Fruit fly (Drosophila melanogaster) whole organism, wandering third instar larva: ENCODE measurements around the gene HisCl1.

Experiments
- Abd-B ChIP-seq: fragments of >200 bp; optimal IDR thresholded peaks from 2 replicates; lab custom pipeline; 2017; ENCODE audit warnings: missing biosample characterization, missing genetic modification characterization
- CG32264 ChIP-seq: fragments of 200-800 bp; sonication (Bioruptor generic); optimal IDR thresholded peaks from 2 replicates; lab custom pipeline; 2016; ENCODE audit warnings: missing biosample characterization, missing genetic modification characterization
- CG9705 ChIP-seq: fragments of 200-800 bp; sonication (Bioruptor generic); optimal IDR thresholded peaks from 2 replicates; lab custom pipeline; 2018; ENCODE audit warnings: missing biosample characterization, mild to moderate bottlenecking, missing genetic modification characterization
- CrebA ChIP-seq: fragments of 200-800 bp; sonication (Bioruptor generic); optimal IDR thresholded peaks from 2 replicates; lab custom pipeline; 2016; ENCODE audit warnings: missing biosample characterization, mild to moderate bottlenecking, missing genetic modification characterization, borderline replicate concordance
- Dfd ChIP-seq: fragments of >200 bp; optimal IDR thresholded peaks from 2 replicates; lab custom pipeline; 2017; ENCODE audit warnings: missing biosample characterization, missing genetic modification characterization
- Dif ChIP-seq: fragments of 200-275, 200-300 bp; sonication (Bioruptor generic); optimal IDR thresholded peaks from 2 replicates; lab custom pipeline; 2018; ENCODE audit warnings: missing biosample characterization, missing genetic modification characterization; ENCODE audit not compliant: partially characterized antibody
- GATAd ChIP-seq: sonication (Bioruptor generic); optimal IDR thresholded peaks from 2 replicates; lab custom pipeline; 2016; ENCODE audit warnings: missing biosample characterization, missing genetic modification characterization
- HLH106 ChIP-seq: fragments of 200-800 bp; optimal IDR thresholded peaks from 3 replicates; lab custom pipeline; 2019; ENCODE audit warnings: missing biosample characterization, mild to moderate bottlenecking, missing genetic modification characterization, moderate library complexity
- Hnf4 ChIP-seq: fragments of 200-800 bp; sonication (Bioruptor generic); optimal IDR thresholded peaks from 2 replicates; lab custom pipeline; 2016; ENCODE audit warnings: missing biosample characterization, mild to moderate bottlenecking, missing genetic modification characterization
- Hr78 ChIP-seq: fragments of >200 bp; optimal IDR thresholded peaks from 2 replicates; lab custom pipeline; 2017; ENCODE audit warnings: missing biosample characterization, missing genetic modification characterization
- Hr83 ChIP-seq: fragments of 200-300 bp; sonication (Bioruptor generic); optimal IDR thresholded peaks from 2 replicates; lab custom pipeline; 2016; ENCODE audit warnings: missing biosample characterization, mild to moderate bottlenecking, missing genetic modification characterization, moderate library complexity; ENCODE audit not compliant: poor library complexity, severe bottlenecking
- Jra ChIP-seq: sonication (Bioruptor generic); optimal IDR thresholded peaks from 2 replicates; lab custom pipeline; 2016; ENCODE audit warnings: missing biosample characterization, missing genetic modification characterization
- Mio ChIP-seq: sonication (Bioruptor generic); optimal IDR thresholded peaks from 2 replicates; lab custom pipeline; 2016; ENCODE audit warnings: missing biosample characterization, missing genetic modification characterization
- Myc ChIP-seq: fragments of >200 bp; optimal IDR thresholded peaks from 2 replicates; lab custom pipeline; 2017
- N ChIP-seq: fragments of >200 bp; optimal IDR thresholded peaks from 2 replicates; lab custom pipeline; 2018; ENCODE audit warnings: missing biosample characterization, missing external identifiers, missing genetic modification characterization
- OdsH ChIP-seq: fragments of 200-800 bp; sonication (Bioruptor generic); optimal IDR thresholded peaks from 2 replicates; lab custom pipeline; 2016; ENCODE audit warnings: missing biosample characterization, mild to moderate bottlenecking, missing genetic modification characterization
- Rel ChIP-seq, 2 experiments: fragments of 200-800 bp; sonication (Bioruptor generic) in 1 of 2; optimal IDR thresholded peaks; 2 replicates in 1 of 2; 3 replicates in 1 of 2; lab custom pipeline; 2016 to 2019; ENCODE audit warnings: mild to moderate bottlenecking in 2 of 2, missing biosample characterization in 2 of 2, missing genetic modification characterization in 2 of 2, moderate library complexity in 1 of 2
- Sp1 ChIP-seq: fragments of 200-800 bp; sonication (Bioruptor generic); optimal IDR thresholded peaks from 3 replicates; lab custom pipeline; 2019; ENCODE audit warnings: missing biosample characterization, mild to moderate bottlenecking, missing genetic modification characterization, moderate library complexity
- br ChIP-seq: fragments of 200-800 bp; sonication (Bioruptor generic); optimal IDR thresholded peaks from 2 replicates; lab custom pipeline; 2016; ENCODE audit warnings: missing biosample characterization, missing genetic modification characterization
- brk ChIP-seq: fragments of 200-800 bp; sonication (Bioruptor generic); optimal IDR thresholded peaks from 2 replicates; lab custom pipeline; 2016; ENCODE audit warnings: missing biosample characterization, mild to moderate bottlenecking, missing genetic modification characterization
- dl ChIP-seq, 2 experiments: fragments of 175-275, 200-275 bp in 1 of 2; fragments of 200-275 bp in 1 of 2; sonication (Bioruptor generic); optimal IDR thresholded peaks; lab custom pipeline; 2018; ENCODE audit warnings: mild to moderate bottlenecking in 2 of 2, missing biosample characterization in 2 of 2, missing genetic modification characterization in 2 of 2, moderate library complexity in 2 of 2; ENCODE audit not compliant: partially characterized antibody in 2 of 2, insufficient read depth in 1 of 2
- dmrt93B ChIP-seq: fragments of 200-800 bp; sonication (Bioruptor generic); optimal IDR thresholded peaks from 2 replicates; lab custom pipeline; 2018; ENCODE audit warnings: missing biosample characterization, mild to moderate bottlenecking, missing genetic modification characterization
- dsf ChIP-seq: sonication (Bioruptor generic); optimal IDR thresholded peaks from 2 replicates; lab custom pipeline; 2016; ENCODE audit warnings: missing biosample characterization, missing genetic modification characterization, borderline replicate concordance
- ey ChIP-seq: fragments of 200-800 bp; sonication (Bioruptor generic); optimal IDR thresholded peaks from 2 replicates; lab custom pipeline; 2016; ENCODE audit warnings: missing biosample characterization, missing genetic modification characterization
- foxo ChIP-seq, 2 experiments: fragments of 200-800 bp; sonication (Bioruptor generic); optimal IDR thresholded peaks; 2 replicates in 1 of 2; 3 replicates in 1 of 2; lab custom pipeline; 2016 to 2017; ENCODE audit warnings: missing biosample characterization in 2 of 2, missing genetic modification characterization in 2 of 2
- fru ChIP-seq: fragments of 200-800 bp; sonication (Bioruptor generic); optimal IDR thresholded peaks from 3 replicates; lab custom pipeline; 2016; ENCODE audit warnings: missing biosample characterization, mild to moderate bottlenecking, missing genetic modification characterization
- h ChIP-seq: fragments of 200-800 bp; sonication (Bioruptor generic); optimal IDR thresholded peaks from 3 replicates; lab custom pipeline; 2016; ENCODE audit warnings: missing biosample characterization, mild to moderate bottlenecking, missing genetic modification characterization
- jim ChIP-seq: fragments of 175-275, 200-325 bp; sonication (Bioruptor generic); optimal IDR thresholded peaks from 2 replicates; lab custom pipeline; 2016; ENCODE audit warnings: missing biosample characterization, mild to moderate bottlenecking, missing genetic modification characterization
- lola ChIP-seq: fragments of >200 bp; optimal IDR thresholded peaks from 2 replicates; lab custom pipeline; 2017; ENCODE audit warnings: missing biosample characterization, missing genetic modification characterization
- pan ChIP-seq: fragments of >200 bp; optimal IDR thresholded peaks from 2 replicates; lab custom pipeline; 2017
- psq ChIP-seq: fragments of 200-800 bp; sonication (Bioruptor generic); optimal IDR thresholded peaks from 3 replicates; lab custom pipeline; 2017; ENCODE audit warnings: missing biosample characterization, mild to moderate bottlenecking, missing genetic modification characterization, moderate library complexity
- rgr ChIP-seq: fragments of 200-800 bp; sonication (Bioruptor generic); optimal IDR thresholded peaks from 3 replicates; lab custom pipeline; 2016; ENCODE audit warnings: missing biosample characterization, mild to moderate bottlenecking, missing genetic modification characterization
- sage ChIP-seq: fragments of 200-800 bp; sonication (Bioruptor generic); optimal IDR thresholded peaks from 2 replicates; lab custom pipeline; 2016; ENCODE audit warnings: missing biosample characterization, mild to moderate bottlenecking, missing genetic modification characterization
- sv ChIP-seq: fragments of 200-800 bp; sonication (Bioruptor generic); optimal IDR thresholded peaks from 3 replicates; lab custom pipeline; 2016; ENCODE audit warnings: missing biosample characterization, missing genetic modification characterization
- tai ChIP-seq: sonication (Bioruptor generic); optimal IDR thresholded peaks from 2 replicates; lab custom pipeline; 2016; ENCODE audit warnings: missing biosample characterization, missing genetic modification characterization
- usp ChIP-seq: fragments of >200 bp; optimal IDR thresholded peaks from 2 replicates; lab custom pipeline; 2017; ENCODE audit warnings: missing biosample characterization, missing genetic modification characterization
- woc ChIP-seq: sonication (Bioruptor generic); optimal IDR thresholded peaks from 2 replicates; lab custom pipeline; 2016; ENCODE audit warnings: missing biosample characterization, mild to moderate bottlenecking, missing genetic modification characterization

HisCl1 gene

dm6 chr3R:11786695-11787226, at the start of gene HisCl1, which contains the start of gene prd1:
HisCl1 (plus strand) TSS chr3R:11787176.
prd1 (minus strand) TSS chr3R:11787014.
- no peak for TF ChIP-seq Mio (GFP tag; lab: Kevin White, UChicago)
- TF ChIP-seq brk (GFP tag; lab: Kevin White, UChicago), result no peak
- no peak for TF ChIP-seq Sp1 (GFP tag; lab: Kevin White, UChicago)
- no peak for TF ChIP-seq br (GFP tag; lab: Kevin White, UChicago)
- no peak for TF ChIP-seq lola (GFP tag; lab: Kevin White, UChicago)
- TF ChIP-seq GATAd (GFP tag; lab: Kevin White, UChicago), result no peak
- TF ChIP-seq psq (GFP tag; lab: Kevin White, UChicago), result peak; percentile 37
- TF ChIP-seq dmrt93B (GFP tag; lab: Kevin White, UChicago), result no peak
- peak; percentile 65 for TF ChIP-seq CG9705 (GFP tag; lab: Kevin White, UChicago)
- TF ChIP-seq dl (GFP tag; optimal IDR thresholded peaks at IDR 0.05; lab: Kevin White, UChicago; ENCODE audit: insufficient read depth in 1 of 2, partially characterized antibody in 2 of 2), result no peak
- peak; percentile 74 for TF ChIP-seq HLH106 (tag; lab: Kevin White, UChicago)
- TF ChIP-seq dsf (GFP tag; lab: Kevin White, UChicago), result no peak
- TF ChIP-seq Dfd (GFP tag; lab: Kevin White, UChicago), result no peak
- no peak for TF ChIP-seq Dif (GFP tag; lab: Kevin White, UChicago)
- no peak for TF ChIP-seq fru
- TF ChIP-seq OdsH (GFP tag; lab: Kevin White, UChicago), result peak; percentile 41
- no peak for TF ChIP-seq Hr78
- TF ChIP-seq Jra, result no peak
- TF ChIP-seq Hnf4, result no peak
- TF ChIP-seq sv (GFP tag; lab: Kevin White, UChicago), result peak; percentile 41
- no peak for TF ChIP-seq tai
- TF ChIP-seq Myc (lab: Kevin White, UChicago), result no peak
- TF ChIP-seq foxo (GFP tag; optimal IDR thresholded peaks at IDR 0.05; lab: Kevin White, UChicago), result no peak
- TF ChIP-seq pan (lab: Kevin White, UChicago), result no peak
- no peak for TF ChIP-seq jim
- no peak for TF ChIP-seq usp (GFP tag; lab: Kevin White, UChicago)
- no peak for TF ChIP-seq rgr (GFP tag; lab: Kevin White, UChicago)
- TF ChIP-seq N (GFP tag; lab: Kevin White, UChicago), result no peak
- no peak for TF ChIP-seq woc (GFP tag; lab: Kevin White, UChicago)
- no peak for TF ChIP-seq CrebA
- no peak for TF ChIP-seq sage (GFP tag; lab: Kevin White, UChicago)
- TF ChIP-seq Rel (GFP tag; optimal IDR thresholded peaks at IDR 0.05; lab: Kevin White, UChicago), result no peak
- TF ChIP-seq Rel (tag; optimal IDR thresholded peaks at IDR 0.05; lab: Kevin White, UChicago), result peak; percentile 70
- TF ChIP-seq Abd-B (GFP tag; lab: Kevin White, UChicago), result no peak
- no peak for TF ChIP-seq ey
- no peak for TF ChIP-seq h (GFP tag; lab: Kevin White, UChicago)
- no peak for TF ChIP-seq CG32264 (GFP tag; lab: Kevin White, UChicago)
- TF ChIP-seq Hr83 (GFP tag; lab: Kevin White, UChicago), result no peak

dm6 chr3R:11741730-11742203, 45.2 kb upstream of the HisCl1 start, which contains the start of the genes Blm and CG14722:
Blm (minus strand) TSS chr3R:11741783.
CG14722 (plus strand) TSS chr3R:11741890.
- no peak for TF ChIP-seq CG9705 (GFP tag; lab: Kevin White, UChicago)
- no peak for TF ChIP-seq sage (GFP tag; lab: Kevin White, UChicago)
- TF ChIP-seq Rel (GFP tag; optimal IDR thresholded peaks at IDR 0.05; lab: Kevin White, UChicago), result no peak
- peak; percentile 1 for TF ChIP-seq Rel (tag; optimal IDR thresholded peaks at IDR 0.05; lab: Kevin White, UChicago)
- TF ChIP-seq HLH106 (tag; lab: Kevin White, UChicago), result no peak
- no peak for TF ChIP-seq Dfd (GFP tag; lab: Kevin White, UChicago)
- peak; percentile 73 for TF ChIP-seq Myc (lab: Kevin White, UChicago)
- no peak for TF ChIP-seq Sp1 (GFP tag; lab: Kevin White, UChicago)
- TF ChIP-seq usp (GFP tag; lab: Kevin White, UChicago), result no peak
- no peak for TF ChIP-seq tai
- TF ChIP-seq, all 38 proteins: peak for 2
